Worm (Caenorhabditis elegans): Measurements from ENCODE around the gene stdh-4.

DNA sequence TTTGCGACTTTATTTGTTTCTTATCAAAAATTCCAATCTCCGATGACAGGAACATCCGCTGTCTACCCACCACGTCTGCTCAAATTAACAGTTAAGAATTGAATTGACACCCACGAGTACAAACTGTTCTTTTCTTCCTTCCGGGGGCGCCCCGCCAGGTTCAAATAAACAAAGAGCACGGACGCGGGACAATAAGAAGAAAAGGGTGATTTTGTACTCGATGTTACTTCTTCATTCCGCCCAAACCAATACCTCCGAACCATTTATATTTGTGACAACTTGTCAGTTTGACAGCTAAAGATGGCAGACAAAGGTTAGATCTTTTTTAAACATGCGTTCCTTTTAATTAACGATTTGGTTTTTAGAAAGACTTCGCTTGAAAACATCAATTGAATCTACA, 23.3 kb upstream of the stdh-4 start, which contains the start of gene otpl-6:
- no peak for TF ChIP-seq elt-1 (tag; optimal IDR thresholded peaks at IDR 0.05)
- TF ChIP-seq alr-1 (tag; optimal IDR thresholded peaks at IDR 0.05) = no peak
- TF ChIP-seq nhr-12 (tag; optimal IDR thresholded peaks at IDR 0.05) = no peak
- TF ChIP-seq peb-1 (tag; optimal IDR thresholded peaks at IDR 0.05) = no peak
- TF ChIP-seq egl-27 (tag; optimal IDR thresholded peaks at IDR 0.05) = no peak
- TF ChIP-seq nhr-11 (tag; optimal IDR thresholded peaks at IDR 0.05) = no peak
- no peak for TF ChIP-seq snpc-4 (tag; optimal IDR thresholded peaks at IDR 0.05)
- TF ChIP-seq nhr-77 (tag; optimal IDR thresholded peaks at IDR 0.05) = no peak
- TF ChIP-seq lsy-2 (tag; optimal IDR thresholded peaks at IDR 0.05) = no peak

Data from whole organism, L2 larva.